Fruit fly (Drosophila melanogaster) Kc167 (cell line): ENCODE results near the gene CG32986.

Source experiments
- Myc ChIP-seq: fragments of >200 bp; optimal IDR thresholded peaks from 2 replicates; lab custom pipeline; 2017; ENCODE audit warnings: missing external identifiers
- Sin3A ChIP-seq: fragments of >200 bp; optimal IDR thresholded peaks from 2 replicates; lab custom pipeline; 2018; ENCODE audit warnings: missing external identifiers
- h ChIP-seq: fragments of >200 bp; optimal IDR thresholded peaks from 3 replicates; lab custom pipeline; 2018; ENCODE audit warnings: missing external identifiers
- insv ChIP-seq: fragments of >200 bp; optimal IDR thresholded peaks from 3 replicates; lab custom pipeline; 2018; ENCODE audit warnings: missing external identifiers
- psq ChIP-seq: fragments of >200 bp; optimal IDR thresholded peaks from 2 replicates; lab custom pipeline; 2017; ENCODE audit warnings: missing external identifiers
- ttk ChIP-seq: sonication (Bioruptor generic); optimal IDR thresholded peaks from 2 replicates; lab custom pipeline; 2017; ENCODE audit warnings: missing external identifiers

The CG32986 gene

DNA sequence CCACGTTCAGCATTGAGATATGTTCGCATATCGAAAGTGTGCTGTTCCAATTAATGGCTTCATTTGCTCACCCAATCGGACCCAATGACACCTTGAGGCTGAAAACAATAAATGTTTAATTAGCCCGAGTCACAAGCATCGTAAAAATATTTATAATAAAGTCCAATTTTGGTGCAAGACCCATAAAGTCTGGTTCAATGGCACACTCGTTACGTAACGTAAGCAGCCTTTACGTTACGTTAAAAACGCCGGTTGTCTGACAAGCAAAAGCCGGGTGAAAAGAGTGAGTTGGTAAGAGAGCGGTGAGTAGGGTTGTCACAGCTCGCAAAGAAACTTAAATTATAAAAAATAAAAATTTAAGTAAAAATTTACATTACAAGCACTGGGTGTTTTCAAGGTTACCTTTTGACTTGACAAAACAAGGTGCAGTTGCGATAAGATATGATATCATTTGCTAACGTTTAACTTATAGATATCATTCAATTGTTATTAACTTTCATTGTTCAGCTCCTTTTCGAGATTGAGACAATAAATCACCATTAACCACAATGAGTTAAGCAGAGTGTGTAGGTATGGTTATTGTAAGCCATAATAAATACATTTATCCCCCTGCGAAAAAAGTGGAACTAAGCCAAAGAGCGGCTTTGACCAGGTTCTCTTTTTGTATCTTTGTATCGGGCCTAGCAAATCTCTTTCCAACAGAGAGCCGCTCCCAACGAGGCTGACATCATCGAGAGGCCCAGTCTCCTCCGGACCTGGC, 35.6 kb downstream of the CG32986 start:
- TF ChIP-seq psq (no peak), h (lab: Kevin White, UChicago) (no peak), Myc (lab: Kevin White, UChicago) (no peak), insv (lab: Kevin White, UChicago) (no peak), ttk (lab: Kevin White, UChicago) (no peak), Sin3A (no peak)

DNA sequence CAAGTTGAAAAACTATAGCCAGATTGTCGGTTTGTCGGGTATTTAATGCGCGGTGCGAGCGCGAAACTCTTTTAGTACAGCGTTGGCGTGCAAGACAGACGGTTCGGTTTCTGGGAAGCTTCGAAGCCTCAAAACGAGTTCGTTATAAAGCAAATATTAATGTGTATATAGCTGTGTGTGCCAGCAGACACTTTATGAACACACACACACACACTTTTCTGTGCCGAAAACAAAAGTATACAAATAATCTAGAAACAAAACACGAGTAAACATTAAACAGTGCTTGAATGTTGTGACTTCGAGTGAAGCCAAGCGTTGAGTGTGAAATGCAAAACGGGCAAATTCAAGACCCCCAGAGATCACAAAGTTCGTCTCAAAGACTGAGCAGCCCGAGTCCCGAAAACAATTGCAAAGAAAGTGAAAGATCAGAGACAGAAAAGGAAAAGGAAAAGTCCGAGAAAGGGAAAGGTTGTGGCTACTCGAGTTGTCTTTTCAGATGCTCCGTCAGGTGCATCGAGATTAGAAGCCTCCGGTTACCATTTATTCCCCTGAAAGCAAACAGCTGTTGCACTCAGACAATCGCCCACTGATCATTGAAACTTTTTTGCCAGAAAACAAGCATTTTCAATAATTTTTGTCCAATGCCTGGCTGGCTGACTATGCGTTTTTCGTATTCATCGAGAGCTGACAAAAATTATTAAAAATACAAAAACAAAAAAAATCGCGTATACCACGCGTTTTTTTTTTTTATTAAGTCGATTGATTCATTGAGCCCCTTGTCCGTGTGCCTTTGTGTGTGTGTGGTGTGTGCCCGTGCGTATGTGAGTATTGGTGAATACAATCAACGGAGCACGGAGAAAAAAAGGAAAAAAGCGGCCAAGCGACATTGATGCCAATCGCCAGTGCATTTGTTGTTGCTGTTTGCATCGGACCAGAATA, 36.4 kb downstream of the CG32986 start, which contains the start of gene CG34398:
Gene CG34398, plus strand, starts transcription at position 73 of the 939 bp plus-strand sequence.
- TF ChIP-seq Sin3A (no peak), ttk (lab: Kevin White, UChicago) (no peak), h (lab: Kevin White, UChicago) (no peak), Myc (lab: Kevin White, UChicago) (no peak), insv (lab: Kevin White, UChicago) (no peak), psq (no peak)

DNA sequence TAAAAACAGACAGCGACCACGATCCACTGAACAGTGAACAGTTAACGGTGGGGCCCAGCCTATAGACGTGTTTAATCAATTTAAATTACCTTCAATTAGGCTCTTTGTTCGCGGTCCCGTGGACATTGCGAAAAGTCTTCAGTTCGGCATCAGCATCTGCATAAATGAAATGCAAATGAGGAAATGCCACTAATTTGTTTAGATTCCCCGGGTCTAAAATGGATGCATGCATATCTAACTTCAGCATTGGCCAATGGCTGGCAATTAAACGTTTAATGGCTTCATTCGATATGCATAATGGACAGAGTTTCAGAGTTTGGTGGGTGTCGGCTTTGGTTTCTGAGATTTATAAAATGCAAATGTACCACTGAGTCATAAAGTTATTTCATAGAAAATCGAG, 39.3 kb downstream of the CG32986 start:
- TF ChIP-seq insv (lab: Kevin White, UChicago) (no peak), Myc (lab: Kevin White, UChicago) (no peak), psq (no peak), Sin3A (no peak)

DNA sequence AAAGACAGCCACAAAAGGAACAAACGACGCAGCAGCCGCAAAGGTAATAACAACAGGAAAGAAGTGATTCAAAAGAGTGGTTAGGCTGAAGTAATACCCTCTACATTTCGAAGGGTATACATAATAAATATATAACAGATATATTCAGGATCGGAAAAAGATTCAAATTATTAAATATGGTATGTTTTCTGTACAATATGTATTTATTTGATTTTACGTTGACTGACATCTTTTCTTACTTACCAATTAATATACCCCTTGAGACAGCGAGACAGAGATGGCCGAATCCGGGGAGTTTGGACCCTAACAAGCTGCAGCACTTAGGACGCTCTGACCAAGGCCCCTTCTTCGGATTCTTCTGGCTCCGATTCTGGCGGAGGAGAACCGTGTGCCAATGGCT, 43.7 kb downstream of the CG32986 start:
- TF ChIP-seq psq (no peak), ttk (lab: Kevin White, UChicago) (no peak), Sin3A (no peak), h (lab: Kevin White, UChicago) (no peak), Myc (lab: Kevin White, UChicago) (no peak), insv (lab: Kevin White, UChicago) (no peak)
